Fruit fly (Drosophila melanogaster) whole organism, pupa: ENCODE measurements around the gene CG46339.

Experiments used
- CG10348 ChIP-seq: fragments of 200-800 bp; sonication (Bioruptor generic); IDR thresholded peaks from 2 replicates; pipeline ENCODE4 v1.3.6; 2022; ENCODE audit warnings: missing biosample characterization, missing genetic modification characterization
- CG13204 ChIP-seq: fragments of 200-800 bp; sonication (Bioruptor generic); optimal IDR thresholded peaks from 2 replicates; lab custom pipeline; 2018; ENCODE audit warnings: missing biosample characterization, mild to moderate bottlenecking, missing genetic modification characterization, moderate library complexity
- CG14655 ChIP-seq: fragments of 200-800 bp; sonication (Bioruptor generic); optimal IDR thresholded peaks from 3 replicates; lab custom pipeline; 2017; ENCODE audit warnings: mild to moderate bottlenecking, missing biosample characterization, missing genetic modification reagents, missing genetic modification characterization
- CG4496 ChIP-seq: fragments of 200-800 bp; sonication (Bioruptor generic); IDR thresholded peaks from 3 replicates; pipeline ENCODE4 v1.3.6; 2022; ENCODE audit warnings: missing biosample characterization, missing genetic modification characterization
- CG9948 ChIP-seq: fragments of 200-800 bp; sonication (Bioruptor generic); optimal IDR thresholded peaks from 2 replicates; lab custom pipeline; 2018; ENCODE audit warnings: missing biosample characterization, mild to moderate bottlenecking, missing genetic modification characterization, moderate library complexity
- D1 ChIP-seq: fragments of 200-800 bp; sonication (Bioruptor generic); optimal IDR thresholded peaks from 2 replicates; lab custom pipeline; 2018; ENCODE audit warnings: missing biosample characterization, mild to moderate bottlenecking, missing genetic modification characterization, moderate library complexity
- Ets98B ChIP-seq: fragments of 200-800 bp; sonication (Bioruptor generic); IDR thresholded peaks from 2 replicates; pipeline ENCODE4 v1.3.6; 2022; ENCODE audit warnings: missing biosample characterization, missing genetic modification characterization
- Pif1A ChIP-seq: fragments of 200-800 bp; sonication (Bioruptor generic); optimal IDR thresholded peaks from 3 replicates; lab custom pipeline; 2016; ENCODE audit warnings: missing biosample characterization, missing genetic modification characterization
- Pif1B ChIP-seq: fragments of 200-800 bp; sonication (Bioruptor generic); optimal IDR thresholded peaks from 3 replicates; lab custom pipeline; 2016; ENCODE audit warnings: missing biosample characterization, missing genetic modification characterization
- fd96Ca ChIP-seq: fragments of 200-800 bp; sonication (Bioruptor generic); IDR thresholded peaks from 3 replicates; pipeline ENCODE4 v1.3.6; 2022; ENCODE audit warnings: missing biosample characterization, missing genetic modification characterization
- rn ChIP-seq: fragments of 200-800 bp; sonication (Bioruptor generic); IDR thresholded peaks from 2 replicates; pipeline ENCODE4 v1.3.6; 2022; ENCODE audit warnings: missing biosample characterization, missing genetic modification characterization

DNA sequence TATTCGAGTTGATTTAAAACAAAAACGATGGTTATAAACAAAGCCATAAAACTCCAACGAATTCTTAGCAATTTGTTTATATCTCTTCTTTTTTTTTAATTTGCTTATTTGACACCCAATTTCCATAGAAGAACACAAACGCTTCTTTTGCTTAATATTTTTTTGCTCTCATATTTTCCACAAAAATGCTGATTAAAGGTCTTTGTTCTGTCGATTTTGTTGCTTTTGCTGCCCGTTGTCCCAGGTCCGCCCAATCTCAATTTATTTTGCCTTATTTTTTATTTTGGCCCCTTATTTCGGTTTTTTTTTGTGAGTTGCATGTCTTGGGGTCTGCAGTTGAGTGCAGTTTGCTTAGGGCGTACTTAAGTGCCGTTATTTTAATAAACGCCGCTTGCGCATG lies 9.5 kb upstream of the CG46339 start:
- no peak for TF ChIP-seq CG13204 (GFP tag; lab: Kevin White, UChicago)
- TF ChIP-seq rn = no peak
- no peak for TF ChIP-seq Ets98B (GFP tag; lab: Robert Waterston, UW)
- no peak for TF ChIP-seq fd96Ca (GFP tag; lab: Robert Waterston, UW)
- no peak for TF ChIP-seq D1 (tag; lab: Kevin White, UChicago)
- no peak for TF ChIP-seq Pif1B (GFP tag; lab: Kevin White, UChicago)
- TF ChIP-seq CG4496 = no peak
- no peak for TF ChIP-seq CG10348 (GFP tag; lab: Robert Waterston, UW)
- TF ChIP-seq CG9948 (tag; lab: Kevin White, UChicago) = no peak
- no peak for TF ChIP-seq CG14655 (GFP tag; lab: Kevin White, UChicago)
- TF ChIP-seq Pif1A (GFP tag; lab: Kevin White, UChicago) = no peak
